In genomic region chr3R:15851912-15852311, dm6 we compare ENCODE assay signal across 4 fruit fly cellular contexts.
TF ChIP-seq lines count a peak whose summit lies in the region.

No protein-coding gene starts in this region.

- TF ChIP-seq CTCF in whole organism, embryonic (GFP tag; optimal IDR thresholded peaks at IDR 0.05; lab: Kevin White, UChicago), result no peak

TF ChIP-seq in whole organism, embryonic, 481 proteins besides CTCF, POLR2A, EP300 and RAD21:
- TF ChIP-seq CG34376 (GFP tag; optimal IDR thresholded peaks at IDR 0.05; lab: Kevin White, UChicago) (peak; percentile 89), nerfin-1 (tag; optimal IDR thresholded peaks at IDR 0.05; lab: Kevin White, UChicago) (no peak), CG4730 (GFP tag; IDR thresholded peaks at IDR 0.05; lab: Robert Waterston, UW) (no peak), nmo (GFP tag; optimal IDR thresholded peaks at IDR 0.05; lab: Kevin White, UChicago) (no peak), wor (GFP tag; IDR thresholded peaks at IDR 0.05; lab: Robert Waterston, UW) (no peak), CG15479 (GFP tag; optimal IDR thresholded peaks at IDR 0.05; lab: Kevin White, UChicago) (peak; percentile 16), CG7928 (GFP tag; optimal IDR thresholded peaks at IDR 0.05; lab: Kevin White, UChicago) (no peak), wek (GFP tag; optimal IDR thresholded peaks at IDR 0.05; lab: Kevin White, UChicago) (no peak), ham (GFP tag; IDR thresholded peaks at IDR 0.05; lab: Robert Waterston, UW) (0 out of 2 replicates have a peak, but pooled peaks have one; percentile 12), CG11504 (tag; optimal IDR thresholded peaks at IDR 0.05; lab: Kevin White, UChicago) (no peak), CG12236 (GFP tag; optimal IDR thresholded peaks at IDR 0.05; lab: Kevin White, UChicago) (no peak), CG3995 (GFP tag; optimal IDR thresholded peaks at IDR 0.05; lab: Kevin White, UChicago) (no peak), CG9727 (GFP tag; optimal IDR thresholded peaks at IDR 0.05; lab: Kevin White, UChicago) (no peak), Trl (optimal IDR thresholded peaks at IDR 0.05; lab: Kevin White, UChicago) (peak; percentile 4 to 14), Trl (GFP tag; optimal IDR thresholded peaks at IDR 0.05; lab: Kevin White, UChicago) (no peak), Med (GFP tag; lab: Kevin White, UChicago) (no peak), CG1832 (GFP tag; optimal IDR thresholded peaks at IDR 0.05; lab: Kevin White, UChicago) (peak; percentile 24), Ravus (GFP tag; IDR thresholded peaks at IDR 0.05; lab: Robert Waterston, UW) (no peak), shn (GFP tag; optimal IDR thresholded peaks at IDR 0.05; lab: Kevin White, UChicago) (no peak), CG15514 (GFP tag; optimal IDR thresholded peaks at IDR 0.05; lab: Kevin White, UChicago) (no peak), CG30403 (GFP tag; optimal IDR thresholded peaks at IDR 0.05; lab: Kevin White, UChicago) (no peak), CG10274 (GFP tag; optimal IDR thresholded peaks at IDR 0.05; lab: Kevin White, UChicago) (no peak), pum (GFP tag; optimal IDR thresholded peaks at IDR 0.05; lab: Kevin White, UChicago) (no peak), row (GFP tag; IDR thresholded peaks at IDR 0.05; lab: Robert Waterston, UW) (no peak)

TF ChIP-seq in whole organism, prepupa, 60 proteins besides CTCF, POLR2A, EP300 and RAD21:
- TF ChIP-seq svp (GFP tag; lab: Kevin White, UChicago) (peak; percentile 97), Sox102F (GFP tag; optimal IDR thresholded peaks at IDR 0.05; lab: Kevin White, UChicago) (no peak), fd59A (GFP tag; optimal IDR thresholded peaks at IDR 0.05; lab: Kevin White, UChicago) (no peak), lz (GFP tag; optimal IDR thresholded peaks at IDR 0.05; lab: Kevin White, UChicago) (no peak), vri (GFP tag; optimal IDR thresholded peaks at IDR 0.05; lab: Kevin White, UChicago) (peak; percentile 51)

TF ChIP-seq in whole organism, pupa, 21 proteins besides CTCF, POLR2A, EP300 and RAD21:
- TF ChIP-seq EcR (GFP tag; optimal IDR thresholded peaks at IDR 0.05; lab: Kevin White, UChicago), result peak; percentile 70
- TF ChIP-seq CG12605 (GFP tag; IDR thresholded peaks at IDR 0.05; lab: Robert Waterston, UW), result no peak

TF ChIP-seq in whole organism, wandering third instar larva, 38 proteins besides CTCF, POLR2A, EP300 and RAD21:
- TF ChIP-seq Jra (GFP tag; optimal IDR thresholded peaks at IDR 0.05; lab: Kevin White, UChicago) (no peak), sv (GFP tag; optimal IDR thresholded peaks at IDR 0.05; lab: Kevin White, UChicago) (no peak), sage (GFP tag; optimal IDR thresholded peaks at IDR 0.05; lab: Kevin White, UChicago) (no peak), Rel (GFP tag; optimal IDR thresholded peaks at IDR 0.05; lab: Kevin White, UChicago) (no peak), Rel (tag; optimal IDR thresholded peaks at IDR 0.05; lab: Kevin White, UChicago) (peak; percentile 91), dmrt93B (GFP tag; optimal IDR thresholded peaks at IDR 0.05; lab: Kevin White, UChicago) (no peak), fru (GFP tag; optimal IDR thresholded peaks at IDR 0.05; lab: Kevin White, UChicago) (no peak), rgr (GFP tag; optimal IDR thresholded peaks at IDR 0.05; lab: Kevin White, UChicago) (no peak)
